Worm (Caenorhabditis elegans) whole organism, L4/young adult: ENCODE results near the gene C05D11.13.

ENCODE experiments used
- W03F9.2 ChIP-seq: fragments of 150-350 bp; optimal IDR thresholded peaks from 2 replicates; lab custom pipeline; 2014; ENCODE audit warnings: missing biosample characterization, missing genetic modification characterization
- him-1 ChIP-seq: sonication (generic microtip); optimal IDR thresholded peaks from 2 replicates; lab custom pipeline; 2016; ENCODE audit warnings: missing genotype, missing genetic modification reagents, missing genetic modification characterization, missing compliant biosample characterization

- no peak for TF ChIP-seq him-1 (tag; lab: Kevin White, UChicago)
- no peak for TF ChIP-seq W03F9.2
Measured at ce11 chrIII:6421973-6422511, 22.3 kb downstream of the C05D11.13 start.
